Worm (Caenorhabditis elegans): Measurements from ENCODE around the gene F09C8.1.

- TF ChIP-seq jun-1 (tag; optimal IDR thresholded peaks at IDR 0.05) (no peak), elt-1 (tag; optimal IDR thresholded peaks at IDR 0.05) (no peak), unc-62 (GFP tag; optimal IDR thresholded peaks at IDR 0.05) (no peak), elt-3 (tag; optimal IDR thresholded peaks at IDR 0.05) (no peak), egl-27 (tag; optimal IDR thresholded peaks at IDR 0.05) (no peak), pqm-1 (tag; optimal IDR thresholded peaks at IDR 0.05) (no peak), nhr-11 (tag; optimal IDR thresholded peaks at IDR 0.05) (no peak), zag-1 (tag; optimal IDR thresholded peaks at IDR 0.05) (no peak), tbx-2 (tag; optimal IDR thresholded peaks at IDR 0.05) (no peak), ztf-4 (tag; optimal IDR thresholded peaks at IDR 0.05) (no peak)
These were observed 4.0 kb downstream of the F09C8.1 start for ce11 chrX:16159359-16159758.
